Worm (Caenorhabditis elegans): Measurements from ENCODE around the gene T19C3.7.

Gene T19C3.7

ce11 chrIII:636067-636466 is at the start of gene T19C3.7:
Gene T19C3.7 (minus strand): TSS chrIII:636167.
- no peak for TF ChIP-seq unc-62 (GFP tag; optimal IDR thresholded peaks at IDR 0.05)

ce11 chrIII:683318-683717 is 47.4 kb upstream of the T19C3.7 start, which contains the start of gene W02B3.4:
Gene W02B3.4 (minus strand): TSS chrIII:683418.
- no peak for TF ChIP-seq unc-62 (GFP tag; optimal IDR thresholded peaks at IDR 0.05)

- no peak for TF ChIP-seq unc-62 (GFP tag; optimal IDR thresholded peaks at IDR 0.05)
Observed at ce11 chrIII:675822-676221, 39.9 kb upstream of the T19C3.7 start, which contains the start of gene grk-2. Gene grk-2 (plus strand): TSS chrIII:676122.

- TF ChIP-seq unc-62 (GFP tag; optimal IDR thresholded peaks at IDR 0.05), result no peak
Observed at ce11 chrIII:675413-675812, 39.4 kb upstream of the T19C3.7 start.

ce11 chrIII:670994-671393 is 35.0 kb upstream of the T19C3.7 start:
- TF ChIP-seq unc-62 (GFP tag; optimal IDR thresholded peaks at IDR 0.05), result no peak

- TF ChIP-seq unc-62 (GFP tag; optimal IDR thresholded peaks at IDR 0.05), result no peak
Observed at ce11 chrIII:668303-668893, 32.4 kb upstream of the T19C3.7 start, which contains the start of gene W02B3.3. Gene W02B3.3 (minus strand): TSS chrIII:668433.

- TF ChIP-seq unc-62 (GFP tag; optimal IDR thresholded peaks at IDR 0.05), result no peak
Observed at ce11 chrIII:665173-665757, 29.3 kb upstream of the T19C3.7 start, which contains the start of gene C09F5.3. Gene C09F5.3 (minus strand): TSS chrIII:665266.

ce11 chrIII:658357-658756 is 22.4 kb upstream of the T19C3.7 start, which contains the start of gene C09F5.1:
Gene C09F5.1 (plus strand): TSS chrIII:658709.
- TF ChIP-seq unc-62 (GFP tag; optimal IDR thresholded peaks at IDR 0.05), result no peak

ce11 chrIII:657241-657640 is 21.3 kb upstream of the T19C3.7 start:
- no peak for TF ChIP-seq unc-62 (GFP tag; optimal IDR thresholded peaks at IDR 0.05)

ce11 chrIII:656660-657059 is 20.7 kb upstream of the T19C3.7 start:
- TF ChIP-seq unc-62 (GFP tag; optimal IDR thresholded peaks at IDR 0.05), result no peak

ce11 chrIII:654365-654764 is 18.4 kb upstream of the T19C3.7 start:
- TF ChIP-seq unc-62 (GFP tag; optimal IDR thresholded peaks at IDR 0.05), result no peak

ce11 chrIII:651587-651986 is 15.6 kb upstream of the T19C3.7 start:
- no peak for TF ChIP-seq unc-62 (GFP tag; optimal IDR thresholded peaks at IDR 0.05)

ce11 chrIII:650539-650938 is 14.6 kb upstream of the T19C3.7 start:
- TF ChIP-seq unc-62 (GFP tag; optimal IDR thresholded peaks at IDR 0.05), result no peak

- no peak for TF ChIP-seq unc-62 (GFP tag; optimal IDR thresholded peaks at IDR 0.05)
Observed at ce11 chrIII:649935-650334, 14.0 kb upstream of the T19C3.7 start.

ce11 chrIII:647248-647647 is 11.3 kb upstream of the T19C3.7 start:
- no peak for TF ChIP-seq unc-62 (GFP tag; optimal IDR thresholded peaks at IDR 0.05)

- no peak for TF ChIP-seq unc-62 (GFP tag; optimal IDR thresholded peaks at IDR 0.05)
Observed at ce11 chrIII:646454-646853, 10.5 kb upstream of the T19C3.7 start, which contains the start of gene orai-1. Gene orai-1 (plus strand): TSS chrIII:646754.

ce11 chrIII:644660-645059 is 8.7 kb upstream of the T19C3.7 start:
- TF ChIP-seq unc-62 (GFP tag; optimal IDR thresholded peaks at IDR 0.05), result no peak

Measured in whole organism, dauer.